Fruit fly (Drosophila melanogaster) whole organism, embryonic: ENCODE results near the gene CG32379.

Experiments used
- ATbp ChIP-seq: fragments of 200-800 bp; sonication (Bioruptor generic); optimal IDR thresholded peaks from 2 replicates; lab custom pipeline; 2017; ENCODE audit warnings: missing biosample characterization, mild to moderate bottlenecking, missing genetic modification characterization, missing genetic modification reagents
- Atf3 ChIP-seq: fragments of 200-800 bp; sonication (Bioruptor generic); optimal IDR thresholded peaks from 3 replicates; lab custom pipeline; 2016; ENCODE audit warnings: missing biosample characterization, missing genetic modification characterization
- Atf6 ChIP-seq: fragments of 200-800 bp; sonication (Bioruptor generic); IDR thresholded peaks from 2 replicates; pipeline ENCODE4 v1.3.6; 2022; ENCODE audit warnings: missing biosample characterization, missing genetic modification characterization
- CG10267 ChIP-seq: fragments of 200-800 bp; sonication (Bioruptor generic); optimal IDR thresholded peaks from 2 replicates; lab custom pipeline; 2018; ENCODE audit warnings: missing biosample characterization, mild to moderate bottlenecking, missing genetic modification characterization, moderate library complexity
- CG11456 ChIP-seq: fragments of 200-800 bp; sonication (Bioruptor generic); IDR thresholded peaks from 3 replicates; pipeline ENCODE4 v1.3.6; 2022; ENCODE audit warnings: missing biosample characterization, missing genetic modification characterization
- CG14050 ChIP-seq: fragments of 200-800 bp; sonication (Bioruptor generic); IDR thresholded peaks from 3 replicates; pipeline ENCODE4 v1.3.6; 2022; ENCODE audit warnings: missing biosample characterization, missing genetic modification characterization
- CG1529 ChIP-seq: fragments of 200-800 bp; sonication (Bioruptor generic); optimal IDR thresholded peaks from 3 replicates; lab custom pipeline; 2018; ENCODE audit warnings: missing biosample characterization, missing genetic modification characterization
- CG16813 ChIP-seq: fragments of 200-800 bp; sonication (Bioruptor generic); IDR thresholded peaks from 3 replicates; pipeline ENCODE4 v1.3.6; 2022; ENCODE audit warnings: missing biosample characterization, missing genetic modification characterization; ENCODE audit not compliant: partially characterized antibody
- CG16815 ChIP-seq: fragments of 200-800 bp; sonication (Bioruptor generic); optimal IDR thresholded peaks from 3 replicates; lab custom pipeline; 2017; ENCODE audit warnings: missing biosample characterization, mild to moderate bottlenecking, missing genetic modification characterization
- CG17328 ChIP-seq: fragments of 200-800 bp; sonication (Bioruptor generic); IDR thresholded peaks from 2 replicates; pipeline ENCODE4 v1.3.6; 2022; ENCODE audit warnings: missing biosample characterization, missing genetic modification characterization
- CG17912 ChIP-seq: fragments of 200-800 bp; sonication (Bioruptor generic); optimal IDR thresholded peaks from 2 replicates; lab custom pipeline; 2018; ENCODE audit warnings: missing biosample characterization, mild to moderate bottlenecking, missing genetic modification characterization
- CG18262 ChIP-seq: fragments of 200-800 bp; optimal IDR thresholded peaks from 3 replicates; lab custom pipeline; 2019; ENCODE audit warnings: missing biosample characterization, mild to moderate bottlenecking, missing genetic modification characterization, moderate library complexity
- CG2129 ChIP-seq: fragments of 200-800 bp; sonication (Bioruptor generic); IDR thresholded peaks from 2 replicates; pipeline ENCODE4 v1.3.6; 2022; ENCODE audit warnings: missing biosample characterization, missing genetic modification characterization; ENCODE audit not compliant: partially characterized antibody
- CG3281 ChIP-seq: fragments of 200-800 bp; sonication (Bioruptor generic); optimal IDR thresholded peaks from 3 replicates; lab custom pipeline; 2017; ENCODE audit warnings: missing biosample characterization, mild to moderate bottlenecking, missing genetic modification characterization
- CG4404 ChIP-seq: fragments of 200-800 bp; sonication (Bioruptor generic); IDR thresholded peaks from 2 replicates; pipeline ENCODE4 v1.3.6; 2022; ENCODE audit warnings: missing biosample characterization, missing genetic modification characterization
- CG5180 ChIP-seq: fragments of 200-800 bp; sonication (Bioruptor generic); optimal IDR thresholded peaks from 3 replicates; lab custom pipeline; 2017; ENCODE audit warnings: missing biosample characterization, missing genetic modification characterization, mild to moderate bottlenecking, moderate library complexity, missing genetic modification reagents
- CG6854 ChIP-seq: fragments of 200-800 bp; sonication (Bioruptor generic); optimal IDR thresholded peaks from 3 replicates; lab custom pipeline; 2017; ENCODE audit warnings: missing biosample characterization, mild to moderate bottlenecking, missing genetic modification characterization
- Dad ChIP-seq: fragments of 200-800 bp; sonication (Bioruptor generic); optimal IDR thresholded peaks from 3 replicates; lab custom pipeline; 2016; ENCODE audit warnings: missing biosample characterization, missing genetic modification characterization
- Dip2 ChIP-seq: fragments of 200-800 bp; sonication (Bioruptor generic); IDR thresholded peaks from 2 replicates; pipeline ENCODE4 v1.3.6; 2022; ENCODE audit warnings: missing biosample characterization, missing genetic modification characterization
- ERR ChIP-seq: fragments of 200-800 bp; sonication (Bioruptor generic); optimal IDR thresholded peaks from 2 replicates; lab custom pipeline; 2016; ENCODE audit warnings: missing biosample characterization, missing genetic modification characterization
- Elba2 ChIP-seq: fragments of 200-800 bp; sonication (Bioruptor generic); optimal IDR thresholded peaks from 3 replicates; lab custom pipeline; 2016; ENCODE audit warnings: missing biosample characterization, missing genetic modification characterization
- Gug ChIP-seq: fragments of 200-800 bp; sonication (Bioruptor generic); IDR thresholded peaks from 4 replicates; pipeline ENCODE4 v1.3.6; 2022; ENCODE audit warnings: missing biosample characterization, missing genetic modification characterization
- Hmx ChIP-seq: fragments of 200-800 bp; sonication (Bioruptor generic); optimal IDR thresholded peaks from 2 replicates; lab custom pipeline; 2016; ENCODE audit warnings: missing biosample characterization, missing genetic modification characterization
- Neu2 ChIP-seq: fragments of 200-800 bp; sonication (Bioruptor generic); optimal IDR thresholded peaks from 3 replicates; lab custom pipeline; 2016; ENCODE audit warnings: missing biosample characterization, missing genetic modification characterization, borderline replicate concordance
- Taf1 ChIP-seq: fragments of 200-800 bp; sonication (Bioruptor generic); IDR thresholded peaks from 2 replicates; pipeline ENCODE4 v1.3.6; 2022; ENCODE audit warnings: missing biosample characterization, missing genetic modification characterization
- Xbp1 ChIP-seq: fragments of 200-800 bp; sonication (Bioruptor generic); optimal IDR thresholded peaks from 3 replicates; lab custom pipeline; 2016; ENCODE audit warnings: missing biosample characterization, mild to moderate bottlenecking, missing genetic modification characterization
- az2 ChIP-seq: fragments of 200-800 bp; sonication (Bioruptor generic); optimal IDR thresholded peaks from 3 replicates; lab custom pipeline; 2016; ENCODE audit warnings: missing biosample characterization, missing genetic modification characterization
- bab2 ChIP-seq: fragments of 200-800 bp; sonication (Bioruptor generic); optimal IDR thresholded peaks from 2 replicates; lab custom pipeline; 2016; ENCODE audit warnings: missing biosample characterization, missing genetic modification characterization
- bbx ChIP-seq: fragments of 200-800 bp; sonication (Bioruptor generic); IDR thresholded peaks from 2 replicates; pipeline ENCODE4 v1.3.6; 2022; ENCODE audit warnings: missing biosample characterization, missing genetic modification characterization; ENCODE audit not compliant: partially characterized antibody
- cg ChIP-seq: fragments of 200-800 bp; sonication (Bioruptor generic); optimal IDR thresholded peaks from 3 replicates; lab custom pipeline; 2019; ENCODE audit warnings: missing biosample characterization, mild to moderate bottlenecking, missing genetic modification characterization, moderate library complexity
- chm ChIP-seq: fragments of 200-800 bp; sonication (Bioruptor generic); IDR thresholded peaks from 2 replicates; pipeline ENCODE4 v1.3.6; 2022; ENCODE audit warnings: missing biosample characterization, missing genetic modification characterization
- corto ChIP-seq: fragments of 200-800 bp; sonication (Bioruptor generic); optimal IDR thresholded peaks from 2 replicates; lab custom pipeline; 2016; ENCODE audit warnings: missing biosample characterization, mild to moderate bottlenecking, missing genetic modification characterization, moderate library complexity
- crc ChIP-seq: fragments of 200-800 bp; sonication (Bioruptor generic); optimal IDR thresholded peaks from 2 replicates; lab custom pipeline; 2016; ENCODE audit warnings: missing biosample characterization, missing genetic modification characterization
- ems ChIP-seq: fragments of 200-800 bp; sonication (Bioruptor generic); optimal IDR thresholded peaks from 3 replicates; lab custom pipeline; 2016; ENCODE audit warnings: missing biosample characterization, missing genetic modification characterization
- fd64A ChIP-seq: fragments of 200-800 bp; sonication (Bioruptor generic); optimal IDR thresholded peaks from 3 replicates; lab custom pipeline; 2018; ENCODE audit warnings: missing biosample characterization, mild to moderate bottlenecking, missing genetic modification characterization
- fd96Cb ChIP-seq: fragments of 200-800 bp; sonication (Bioruptor generic); optimal IDR thresholded peaks from 2 replicates; lab custom pipeline; 2018; ENCODE audit warnings: missing biosample characterization, mild to moderate bottlenecking, missing genetic modification characterization, moderate library complexity
- ftz-f1 ChIP-seq: fragments of 200-800 bp; sonication (Bioruptor generic); optimal IDR thresholded peaks from 2 replicates; lab custom pipeline; 2016; ENCODE audit warnings: missing biosample characterization, missing genetic modification characterization
- grau ChIP-seq: fragments of 200-800 bp; optimal IDR thresholded peaks from 3 replicates; lab custom pipeline; 2019; ENCODE audit warnings: missing biosample characterization, mild to moderate bottlenecking, missing genetic modification characterization, moderate library complexity
- jumu ChIP-seq: fragments of 200-800 bp; sonication (Bioruptor generic); optimal IDR thresholded peaks from 3 replicates; lab custom pipeline; 2016; ENCODE audit warnings: missing biosample characterization, missing genetic modification characterization
- ken ChIP-seq: fragments of 200-800 bp; sonication (Bioruptor generic); IDR thresholded peaks from 3 replicates; pipeline ENCODE4 v1.3.6; 2022; ENCODE audit warnings: missing biosample characterization, missing genetic modification characterization
- lilli ChIP-seq: fragments of 200-800 bp; sonication (Bioruptor generic); optimal IDR thresholded peaks from 3 replicates; lab custom pipeline; 2016; ENCODE audit warnings: missing biosample characterization, missing genetic modification characterization
- odd ChIP-seq: fragments of 200-800 bp; sonication (Bioruptor generic); optimal IDR thresholded peaks from 2 replicates; lab custom pipeline; 2017; ENCODE audit warnings: missing biosample characterization, mild to moderate bottlenecking, missing genetic modification characterization
- repo ChIP-seq: fragments of 200-800 bp; sonication (Bioruptor generic); optimal IDR thresholded peaks from 2 replicates; lab custom pipeline; 2016; ENCODE audit warnings: missing biosample characterization, missing genetic modification characterization
- sens ChIP-seq: fragments of 200-800 bp; sonication (Bioruptor generic); peaks from one replicate; lab custom pipeline; 2016; ENCODE audit warnings: missing biosample characterization, missing genetic modification characterization
- sim ChIP-seq: fragments of 200-800 bp; sonication (Bioruptor generic); IDR thresholded peaks from 2 replicates; pipeline ENCODE4 v1.3.6; 2022; ENCODE audit warnings: missing biosample characterization, missing genetic modification characterization
- slbo ChIP-seq: fragments of 200-800 bp; sonication (Bioruptor generic); IDR thresholded peaks from 2 replicates; pipeline ENCODE4 v1.3.6; 2022; ENCODE audit warnings: missing biosample characterization, missing genetic modification characterization
- slou ChIP-seq: fragments of 200-800 bp; sonication (Bioruptor generic); optimal IDR thresholded peaks from 3 replicates; lab custom pipeline; 2016; ENCODE audit warnings: missing biosample characterization, missing genetic modification characterization
- tll ChIP-seq, 2 experiments: fragments of 200-800 bp in 1 of 2; fragments of >200 bp in 1 of 2; sonication (Bioruptor generic) in 1 of 2; optimal IDR thresholded peaks; 2 replicates each; lab custom pipeline; 2017 to 2019; ENCODE audit warnings: missing biosample characterization in 2 of 2, missing genetic modification characterization in 2 of 2, mild to moderate bottlenecking in 1 of 2, moderate library complexity in 1 of 2
- tx ChIP-seq: fragments of 200-800 bp; sonication (Bioruptor generic); optimal IDR thresholded peaks from 2 replicates; lab custom pipeline; 2016; ENCODE audit warnings: missing biosample characterization, missing genetic modification characterization
- z ChIP-seq: fragments of 200-800 bp; sonication (Bioruptor generic); IDR thresholded peaks from 3 replicates; pipeline ENCODE4 v1.3.6; 2022; ENCODE audit warnings: missing biosample characterization, missing genetic modification characterization
- zfh1 ChIP-seq: fragments of 200-800 bp; sonication (Bioruptor generic); IDR thresholded peaks from 3 replicates; pipeline ENCODE4 v1.3.6; 2022; ENCODE audit warnings: missing biosample characterization, missing genetic modification characterization

Gene CG32379

DNA sequence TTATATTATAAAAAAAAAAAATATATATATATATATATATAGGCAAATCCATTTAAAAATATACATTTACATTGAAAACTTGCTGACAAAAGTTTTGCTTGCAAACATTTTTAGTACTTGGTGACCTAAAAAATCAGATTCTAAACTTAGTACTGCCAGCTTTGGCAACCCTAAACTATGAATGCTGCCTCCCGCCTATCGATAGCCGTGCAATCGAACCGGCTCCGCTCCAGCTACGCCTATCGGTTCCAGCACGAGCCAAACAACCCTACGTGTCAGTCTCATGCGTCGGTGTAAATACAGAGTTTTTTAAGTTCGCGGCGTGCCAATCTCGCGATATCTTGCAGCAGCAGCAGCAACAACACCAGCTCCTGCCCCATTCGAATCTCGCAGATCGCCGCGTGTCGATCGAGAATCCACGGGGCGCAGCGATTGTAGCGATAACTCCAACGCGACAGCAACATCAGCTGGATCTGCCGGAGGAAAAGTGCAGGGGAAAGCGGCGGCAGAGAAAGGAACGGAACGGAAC is 35.8 kb upstream of the CG32379 start, which contains the start of gene Sec63 (continued):
- peak; percentile 36 for TF ChIP-seq odd
- peak; percentile 4; the same call in 1 of the 4 replicates for TF ChIP-seq Gug
- TF ChIP-seq CG14050, result peak; percentile 54; the same call in 2 of the 3 replicates
- TF ChIP-seq crc, result no peak
- peak; percentile 83 for TF ChIP-seq sens
- TF ChIP-seq lilli (GFP tag; lab: Kevin White, UChicago), result peak; percentile 51
- TF ChIP-seq CG16813 (GFP tag; lab: Robert Waterston, UW), result peak; percentile 81
- TF ChIP-seq fd64A (GFP tag; lab: Kevin White, UChicago), result no peak
- no peak for TF ChIP-seq tx (GFP tag; lab: Kevin White, UChicago)
- TF ChIP-seq chm (GFP tag; lab: Robert Waterston, UW), result 0 out of 2 replicates have a peak, but pooled peaks have one; percentile 34
- peak; percentile 68; the same call in 1 of the 3 replicates for TF ChIP-seq CG11456 (GFP tag; lab: Robert Waterston, UW)
- peak; percentile 39 for TF ChIP-seq jumu (GFP tag; lab: Kevin White, UChicago)
- no peak for TF ChIP-seq cg
- TF ChIP-seq Atf3 (GFP tag; lab: Kevin White, UChicago), result no peak
- peak; percentile 6 for TF ChIP-seq repo (GFP tag; lab: Kevin White, UChicago)
- peak; percentile 51 for TF ChIP-seq Dad (GFP tag; lab: Kevin White, UChicago)
- no peak for TF ChIP-seq slou (GFP tag; lab: Kevin White, UChicago)
- TF ChIP-seq fd96Cb (tag; lab: Kevin White, UChicago), result peak; percentile 7
- TF ChIP-seq bab2 (GFP tag; lab: Kevin White, UChicago), result no peak
- TF ChIP-seq CG4404, result no peak
- peak; percentile 53 for TF ChIP-seq grau (tag; lab: Kevin White, UChicago)
- peak; percentile 48; the same call in 1 of the 3 replicates for TF ChIP-seq ken (GFP tag; lab: Robert Waterston, UW)
- TF ChIP-seq CG1529 (GFP tag; lab: Kevin White, UChicago), result no peak
- TF ChIP-seq Taf1 (GFP tag; lab: Robert Waterston, UW), result peak; percentile 48; the same call in 1 of the 2 replicates
- no peak for TF ChIP-seq Elba2 (GFP tag; lab: Kevin White, UChicago)
- TF ChIP-seq ftz-f1 (GFP tag; lab: Kevin White, UChicago), result no peak
- peak; percentile 67 for TF ChIP-seq Xbp1 (GFP tag; lab: Kevin White, UChicago)
- TF ChIP-seq Neu2, result no peak
- TF ChIP-seq zfh1 (GFP tag; lab: Robert Waterston, UW), result 0 out of 3 replicates have a peak, but pooled peaks have one; percentile 40
- TF ChIP-seq sim (GFP tag; lab: Robert Waterston, UW), result no peak
- TF ChIP-seq ATbp (GFP tag; lab: Kevin White, UChicago), result no peak
- TF ChIP-seq corto (GFP tag; lab: Kevin White, UChicago), result no peak
- no peak for TF ChIP-seq CG6854 (GFP tag; lab: Kevin White, UChicago)
- TF ChIP-seq bbx, result peak; percentile 97
- no peak for TF ChIP-seq CG16815 (GFP tag; lab: Kevin White, UChicago)
- TF ChIP-seq tll (GFP tag; optimal IDR thresholded peaks at IDR 0.05; lab: Kevin White, UChicago), result no peak
- peak; percentile 19 for TF ChIP-seq CG10267 (tag; lab: Kevin White, UChicago)
- TF ChIP-seq CG5180 (GFP tag; lab: Kevin White, UChicago), result no peak
- peak; percentile 26 for TF ChIP-seq CG18262 (tag; lab: Kevin White, UChicago)
- no peak; the same call in 1 of the 2 replicates for TF ChIP-seq Atf6 (GFP tag; lab: Robert Waterston, UW)
- peak; percentile 28 for TF ChIP-seq CG17912 (GFP tag; lab: Kevin White, UChicago)
- TF ChIP-seq ems (GFP tag; lab: Kevin White, UChicago), result peak; percentile 24
- TF ChIP-seq CG3281, result peak; percentile 58
- TF ChIP-seq CG2129 (GFP tag; lab: Robert Waterston, UW), result peak; percentile 69
- no peak for TF ChIP-seq Hmx
- peak; percentile 47 for TF ChIP-seq az2 (GFP tag; lab: Kevin White, UChicago)
- TF ChIP-seq CG17328 (GFP tag; lab: Robert Waterston, UW), result peak; percentile 32; the same call in 1 of the 2 replicates
- TF ChIP-seq z (GFP tag; lab: Robert Waterston, UW), result peak; percentile 41; the same call in 1 of the 3 replicates
- no peak for TF ChIP-seq ERR (GFP tag; lab: Kevin White, UChicago)
- no peak for TF ChIP-seq Dip2 (GFP tag; lab: Robert Waterston, UW)
- peak; percentile 78 for TF ChIP-seq slbo
